Fruit fly (Drosophila melanogaster) whole organism, embryonic: ENCODE measurements around the gene Sur-8.

Source experiments
- CG1024 ChIP-seq: fragments of 200-800 bp; sonication (Bioruptor generic); IDR thresholded peaks from 2 replicates; pipeline ENCODE4 v1.3.6; 2022; ENCODE audit warnings: missing biosample characterization, missing genetic modification characterization
- CG15011 ChIP-seq: fragments of 200-800 bp; sonication (Bioruptor generic); optimal IDR thresholded peaks from 3 replicates; lab custom pipeline; 2018; ENCODE audit warnings: missing biosample characterization, mild to moderate bottlenecking, missing genetic modification characterization
- CG15479 ChIP-seq: fragments of 200-800 bp; sonication (Bioruptor generic); optimal IDR thresholded peaks from 3 replicates; lab custom pipeline; 2019; ENCODE audit warnings: missing biosample characterization, mild to moderate bottlenecking, missing genetic modification characterization, moderate library complexity
- CG17328 ChIP-seq: fragments of 200-800 bp; sonication (Bioruptor generic); IDR thresholded peaks from 2 replicates; pipeline ENCODE4 v1.3.6; 2022; ENCODE audit warnings: missing biosample characterization, missing genetic modification characterization
- CG17802 ChIP-seq: fragments of 200-800 bp; sonication (Bioruptor generic); optimal IDR thresholded peaks from 2 replicates; lab custom pipeline; 2018; ENCODE audit warnings: missing biosample characterization, mild to moderate bottlenecking, missing genetic modification characterization, moderate library complexity
- CG17829 ChIP-seq: fragments of 200-800 bp; optimal IDR thresholded peaks from 2 replicates; lab custom pipeline; 2019; ENCODE audit warnings: missing biosample characterization, mild to moderate bottlenecking, missing genetic modification characterization, moderate library complexity
- CG2678 ChIP-seq: fragments of 200-800 bp; sonication (Bioruptor generic); optimal IDR thresholded peaks from 3 replicates; lab custom pipeline; 2019; ENCODE audit warnings: missing biosample characterization, mild to moderate bottlenecking, missing genetic modification characterization, moderate library complexity
- CG32772 ChIP-seq: fragments of 200-800 bp; sonication (Bioruptor generic); IDR thresholded peaks from 2 replicates; pipeline ENCODE4 v1.3.6; 2022; ENCODE audit warnings: missing biosample characterization, missing genetic modification characterization
- CG34224 ChIP-seq: fragments of 200-800 bp; sonication (Bioruptor generic); IDR thresholded peaks from 3 replicates; pipeline ENCODE4 v1.3.6; 2022; ENCODE audit warnings: missing biosample characterization, missing genetic modification characterization; ENCODE audit not compliant: partially characterized antibody
- CG3995 ChIP-seq: fragments of 200-800 bp; sonication (Bioruptor generic); optimal IDR thresholded peaks from 3 replicates; lab custom pipeline; 2016; ENCODE audit warnings: missing biosample characterization, missing genetic modification characterization
- CG42726 ChIP-seq: fragments of 200-800 bp; sonication (Bioruptor generic); IDR thresholded peaks from 2 replicates; pipeline ENCODE4 v1.3.6; 2022; ENCODE audit warnings: missing biosample characterization, missing genetic modification characterization; ENCODE audit not compliant: partially characterized antibody
- CG4328 ChIP-seq: fragments of 200-800 bp; sonication (Bioruptor generic); optimal IDR thresholded peaks from 3 replicates; lab custom pipeline; 2017; ENCODE audit warnings: missing biosample characterization, missing genetic modification reagents, missing genetic modification characterization
- CG4404 ChIP-seq: fragments of 200-800 bp; sonication (Bioruptor generic); IDR thresholded peaks from 2 replicates; pipeline ENCODE4 v1.3.6; 2022; ENCODE audit warnings: missing biosample characterization, missing genetic modification characterization
- CG4707 ChIP-seq: fragments of 200-800 bp; sonication (Bioruptor generic); optimal IDR thresholded peaks from 2 replicates; lab custom pipeline; 2018; ENCODE audit warnings: missing biosample characterization, mild to moderate bottlenecking, missing genetic modification characterization, moderate library complexity
- CG8944 ChIP-seq: fragments of 200-800 bp; sonication (Bioruptor generic); optimal IDR thresholded peaks from 3 replicates; lab custom pipeline; 2016; ENCODE audit warnings: missing biosample characterization, missing genetic modification characterization
- CG9727 ChIP-seq: fragments of 200-800 bp; sonication (Bioruptor generic); optimal IDR thresholded peaks from 3 replicates; lab custom pipeline; 2017; ENCODE audit warnings: missing biosample characterization, mild to moderate bottlenecking, missing genetic modification characterization
- D19B ChIP-seq: fragments of 200-800 bp; sonication (Bioruptor generic); optimal IDR thresholded peaks from 2 replicates; lab custom pipeline; 2017; ENCODE audit warnings: missing biosample characterization, mild to moderate bottlenecking, missing genetic modification characterization
- H2.0 ChIP-seq: fragments of 200-800 bp; sonication (Bioruptor generic); IDR thresholded peaks from 2 replicates; pipeline ENCODE4 v1.3.6; 2022; ENCODE audit warnings: missing biosample characterization, missing genetic modification characterization
- Med ChIP-seq: fragments of 200-800 bp; sonication (Bioruptor generic); peaks from one replicate; lab custom pipeline; 2016; ENCODE audit warnings: missing biosample characterization, missing genetic modification characterization, mild to moderate bottlenecking, inconsistent platforms, moderate library complexity
- NK7.1 ChIP-seq: fragments of 200-800 bp; sonication (Bioruptor generic); optimal IDR thresholded peaks from 3 replicates; lab custom pipeline; 2016; ENCODE audit warnings: missing biosample characterization, missing genetic modification characterization
- Nf-YC ChIP-seq: fragments of 200-800 bp; optimal IDR thresholded peaks from 3 replicates; lab custom pipeline; 2019; ENCODE audit warnings: missing biosample characterization, mild to moderate bottlenecking, missing genetic modification characterization, moderate library complexity
- NfI ChIP-seq: fragments of 200-800 bp; sonication (Bioruptor generic); optimal IDR thresholded peaks from 3 replicates; lab custom pipeline; 2018; ENCODE audit warnings: missing biosample characterization, mild to moderate bottlenecking, missing genetic modification characterization, moderate library complexity
- Ravus ChIP-seq: fragments of 200-800 bp; sonication (Bioruptor generic); IDR thresholded peaks from 2 replicates; pipeline ENCODE4 v1.3.6; 2022; ENCODE audit warnings: missing biosample characterization, missing genetic modification characterization
- Rx ChIP-seq: fragments of 200-800 bp; sonication (Bioruptor generic); IDR thresholded peaks from 2 replicates; pipeline ENCODE4 v1.3.6; 2022; ENCODE audit warnings: missing biosample characterization, missing genetic modification characterization
- Sin3A ChIP-seq: fragments of >200 bp; optimal IDR thresholded peaks from 2 replicates; lab custom pipeline; 2018
- Spps ChIP-seq: fragments of 200-800 bp; sonication (Bioruptor generic); optimal IDR thresholded peaks from 2 replicates; lab custom pipeline; 2018; ENCODE audit warnings: missing biosample characterization, mild to moderate bottlenecking, missing genetic modification characterization
- ab ChIP-seq: fragments of 200-800 bp; sonication (Bioruptor generic); optimal IDR thresholded peaks from 2 replicates; lab custom pipeline; 2016; ENCODE audit warnings: missing biosample characterization, missing genetic modification characterization
- abd-A ChIP-seq: fragments of 200-800 bp; sonication (Bioruptor generic); optimal IDR thresholded peaks from 3 replicates; lab custom pipeline; 2019; ENCODE audit warnings: missing biosample characterization, mild to moderate bottlenecking, missing genetic modification characterization, moderate library complexity
- amos ChIP-seq: fragments of 200-800 bp; sonication (Bioruptor generic); IDR thresholded peaks from 2 replicates; pipeline ENCODE4 v1.3.6; 2022; ENCODE audit warnings: missing biosample characterization, missing genetic modification characterization; ENCODE audit not compliant: partially characterized antibody
- danr ChIP-seq: fragments of 200-800 bp; sonication (Bioruptor generic); IDR thresholded peaks from 2 replicates; pipeline ENCODE4 v1.3.6; 2022; ENCODE audit warnings: missing biosample characterization, missing genetic modification characterization
- dysf ChIP-seq: fragments of 200-800 bp; sonication (Bioruptor generic); IDR thresholded peaks from 3 replicates; pipeline ENCODE4 v1.3.6; 2022; ENCODE audit warnings: missing biosample characterization, missing genetic modification characterization
- fru ChIP-seq: fragments of >200 bp; optimal IDR thresholded peaks from 2 replicates; lab custom pipeline; 2017
- gsb ChIP-seq: fragments of 200-800 bp; sonication (Bioruptor generic); IDR thresholded peaks from 2 replicates; pipeline ENCODE4 v1.3.6; 2022; ENCODE audit warnings: missing biosample characterization, missing genetic modification characterization
- hkb ChIP-seq, 2 experiments: fragments of 200-800 bp in 1 of 2; fragments of >200 bp in 1 of 2; sonication (Bioruptor generic) in 1 of 2; IDR thresholded peaks in 1 of 2; optimal IDR thresholded peaks in 1 of 2; 2 replicates each; pipeline versions ENCODE4 v1.3.6 to Lab custom; 2017 to 2022; ENCODE audit warnings: missing biosample characterization in 1 of 2, missing genetic modification characterization in 1 of 2
- inv ChIP-seq: fragments of 200-800 bp; sonication (Bioruptor generic); IDR thresholded peaks from 2 replicates; pipeline ENCODE4 v1.3.6; 2022; ENCODE audit warnings: missing biosample characterization, missing genetic modification characterization; ENCODE audit not compliant: partially characterized antibody
- jumu ChIP-seq: fragments of 200-800 bp; sonication (Bioruptor generic); optimal IDR thresholded peaks from 3 replicates; lab custom pipeline; 2016; ENCODE audit warnings: missing biosample characterization, missing genetic modification characterization
- ken ChIP-seq: fragments of 200-800 bp; sonication (Bioruptor generic); IDR thresholded peaks from 3 replicates; pipeline ENCODE4 v1.3.6; 2022; ENCODE audit warnings: missing biosample characterization, missing genetic modification characterization
- kni ChIP-seq: fragments of 200-800 bp; sonication (Bioruptor generic); optimal IDR thresholded peaks from 3 replicates; lab custom pipeline; 2017; ENCODE audit warnings: mild to moderate bottlenecking, missing biosample characterization, missing genetic modification reagents, missing genetic modification characterization
- pzg ChIP-seq: fragments of 200-800 bp; sonication (Bioruptor generic); optimal IDR thresholded peaks from 3 replicates; lab custom pipeline; 2018; ENCODE audit warnings: missing biosample characterization, mild to moderate bottlenecking, missing genetic modification characterization, moderate library complexity
- sens ChIP-seq: fragments of 200-800 bp; sonication (Bioruptor generic); peaks from one replicate; lab custom pipeline; 2016; ENCODE audit warnings: missing biosample characterization, missing genetic modification characterization
- seq ChIP-seq: fragments of 200-800 bp; sonication (Bioruptor generic); IDR thresholded peaks from 2 replicates; pipeline ENCODE4 v1.3.6; 2022; ENCODE audit warnings: missing biosample characterization, missing genetic modification characterization
- trh ChIP-seq: fragments of 200-800 bp; sonication (Bioruptor generic); optimal IDR thresholded peaks from 2 replicates; lab custom pipeline; 2016; ENCODE audit warnings: missing biosample characterization, missing genetic modification characterization

The Sur-8 gene

DNA sequence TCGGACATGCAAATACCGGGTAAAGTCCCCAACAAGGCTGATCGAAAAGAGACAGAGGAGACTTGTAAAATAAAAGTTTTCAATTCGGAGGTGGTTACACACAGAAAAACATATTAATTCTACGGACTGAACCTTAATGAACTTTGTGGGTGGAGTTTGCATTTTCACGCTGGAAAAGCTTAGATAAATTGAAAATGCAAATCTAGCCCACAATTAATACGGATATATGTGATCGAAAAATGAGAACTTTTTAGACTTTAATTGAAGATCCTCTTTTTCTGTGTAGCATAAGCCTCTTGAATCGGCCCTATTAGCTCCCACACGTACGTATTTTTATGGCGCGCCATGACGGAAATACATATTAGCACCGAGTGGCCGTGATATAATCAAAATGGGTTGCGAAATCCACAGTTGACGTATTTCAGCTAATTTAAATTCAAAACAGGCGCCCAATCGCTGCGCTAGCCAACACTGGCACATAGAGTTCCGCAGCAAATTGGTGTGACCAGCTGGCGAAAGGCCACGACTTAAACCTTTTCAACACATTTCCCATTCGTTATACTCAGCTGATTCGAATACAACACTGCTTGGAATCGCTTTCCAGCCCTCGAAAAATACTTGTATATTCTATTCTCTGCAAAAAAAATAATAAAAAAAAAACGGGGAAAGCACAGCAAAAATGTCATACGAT is 16.8 kb downstream of the Sur-8 start (continued):
- TF ChIP-seq amos (GFP tag; lab: Robert Waterston, UW) (peak; percentile 56), sens (peak; percentile 90), Rx (GFP tag; lab: Robert Waterston, UW) (no peak), Sin3A (lab: Kevin White, UChicago) (peak; percentile 63), CG4404 (peak; percentile 39; the same call in 1 of the 2 replicates), CG15479 (GFP tag; lab: Kevin White, UChicago) (no peak), CG9727 (GFP tag; lab: Kevin White, UChicago) (peak; percentile 46), CG3995 (GFP tag; lab: Kevin White, UChicago) (peak; percentile 47), CG8944 (GFP tag; lab: Kevin White, UChicago) (peak; percentile 56), Spps (tag; lab: Kevin White, UChicago) (no peak), hkb (optimal IDR thresholded peaks at IDR 0.05; lab: Kevin White, UChicago) (peak; percentile 43), hkb (GFP tag; IDR thresholded peaks at IDR 0.05; lab: Robert Waterston, UW) (peak; percentile 52; the same call in 1 of the 2 replicates), CG4707 (GFP tag; lab: Kevin White, UChicago) (no peak), danr (GFP tag; lab: Robert Waterston, UW) (peak; percentile 38; the same call in 1 of the 2 replicates), CG15011 (GFP tag; lab: Kevin White, UChicago) (peak; percentile 52), trh (GFP tag; lab: Kevin White, UChicago) (no peak), CG42726 (GFP tag; lab: Robert Waterston, UW) (no peak), NK7.1 (GFP tag; lab: Kevin White, UChicago) (peak; percentile 17), ab (GFP tag; lab: Kevin White, UChicago) (no peak), CG17328 (GFP tag; lab: Robert Waterston, UW) (peak; percentile 7; the same call in 1 of the 2 replicates), CG32772 (GFP tag; lab: Robert Waterston, UW) (peak; percentile 71), fru (lab: Kevin White, UChicago) (no peak), abd-A (tag; lab: Kevin White, UChicago) (peak; percentile 28), jumu (GFP tag; lab: Kevin White, UChicago) (peak; percentile 67), Nf-YC (peak; percentile 24), pzg (peak; percentile 96), inv (GFP tag; lab: Robert Waterston, UW) (no peak), dysf (GFP tag; lab: Robert Waterston, UW) (peak; percentile 79), CG17802 (tag; lab: Kevin White, UChicago) (peak; percentile 9), CG2678 (tag; lab: Kevin White, UChicago) (peak; percentile 73), CG34224 (peak; percentile 40; the same call in 1 of the 3 replicates), NfI (GFP tag; lab: Kevin White, UChicago) (peak; percentile 61), ken (GFP tag; lab: Robert Waterston, UW) (peak; percentile 74), CG1024 (GFP tag; lab: Robert Waterston, UW) (no peak), Ravus (GFP tag; lab: Robert Waterston, UW) (no peak), CG4328 (GFP tag; lab: Kevin White, UChicago) (no peak), H2.0 (no peak), seq (peak; percentile 68), kni (GFP tag; lab: Kevin White, UChicago) (no peak), CG17829 (tag; lab: Kevin White, UChicago) (peak; percentile 56), D19B (GFP tag; lab: Kevin White, UChicago) (no peak), gsb (peak; percentile 46; the same call in 1 of the 2 replicates), Med (GFP tag; lab: Kevin White, UChicago) (peak; percentile 96)
